Worm (Caenorhabditis elegans) whole organism, mixed stage, embryonic: ENCODE data around the gene F11G11.15.

ENCODE experiments used
- blmp-1 ChIP-seq: fragments of 150-350 bp; optimal IDR thresholded peaks from 2 replicates; lab custom pipeline; 2014; ENCODE audit warnings: missing biosample characterization, missing genetic modification characterization
- ces-1 ChIP-seq: fragments of 150-350 bp; optimal IDR thresholded peaks from 2 replicates; lab custom pipeline; 2014; ENCODE audit warnings: missing biosample characterization, missing genetic modification reagents, missing genetic modification characterization
- drap-1 ChIP-seq: fragments of 200-800 bp; sonication (Bioruptor generic); optimal IDR thresholded peaks from 3 replicates; lab custom pipeline; 2018; ENCODE audit warnings: mild to moderate bottlenecking, missing genetic modification characterization, missing compliant biosample characterization
- elt-1 ChIP-seq: sonication (generic microtip); optimal IDR thresholded peaks from 2 replicates; lab custom pipeline; 2017; ENCODE audit warnings: missing genetic modification characterization, mild to moderate bottlenecking, missing compliant biosample characterization, antibody characterized with exemption, moderate library complexity, borderline replicate concordance; ENCODE audit not compliant: insufficient read depth
- lin-13 ChIP-seq: fragments of 150-350 bp; optimal IDR thresholded peaks from 2 replicates; lab custom pipeline; 2014; ENCODE audit warnings: missing biosample characterization, missing genetic modification characterization
- mls-2 ChIP-seq: sonication (generic microtip); optimal IDR thresholded peaks from 2 replicates; lab custom pipeline; 2016; ENCODE audit warnings: mild to moderate bottlenecking, missing genetic modification characterization, moderate library complexity, missing compliant biosample characterization
- nhr-76 ChIP-seq: sonication (generic microtip); optimal IDR thresholded peaks from 2 replicates; lab custom pipeline; 2017; ENCODE audit warnings: missing biosample characterization, missing genetic modification characterization
- pha-4 ChIP-seq: fragments of 150-350 bp; optimal IDR thresholded peaks from 2 replicates; lab custom pipeline; 2018; ENCODE audit warnings: missing biosample characterization, missing genetic modification reagents, missing genetic modification characterization
- snpc-4 ChIP-seq: fragments of 150-350 bp; optimal IDR thresholded peaks from 2 replicates; lab custom pipeline; 2014; ENCODE audit warnings: missing biosample characterization, missing genetic modification characterization
- unc-39 ChIP-seq: fragments of 150-350 bp; optimal IDR thresholded peaks from 2 replicates; lab custom pipeline; 2014; ENCODE audit warnings: missing biosample characterization, missing genetic modification characterization
- unc-62 ChIP-seq: fragments of 150-350 bp; optimal IDR thresholded peaks from 2 replicates; lab custom pipeline; 2014; ENCODE audit warnings: missing biosample characterization, missing genetic modification reagents, missing genetic modification characterization
- zip-8 ChIP-seq: fragments of 150-350 bp; optimal IDR thresholded peaks from 2 replicates; lab custom pipeline; 2014; ENCODE audit warnings: missing biosample characterization, missing genetic modification characterization
- ztf-11 ChIP-seq: fragments of 150-350 bp; optimal IDR thresholded peaks from 2 replicates; lab custom pipeline; 2014; ENCODE audit warnings: missing biosample characterization, missing genetic modification characterization

DNA sequence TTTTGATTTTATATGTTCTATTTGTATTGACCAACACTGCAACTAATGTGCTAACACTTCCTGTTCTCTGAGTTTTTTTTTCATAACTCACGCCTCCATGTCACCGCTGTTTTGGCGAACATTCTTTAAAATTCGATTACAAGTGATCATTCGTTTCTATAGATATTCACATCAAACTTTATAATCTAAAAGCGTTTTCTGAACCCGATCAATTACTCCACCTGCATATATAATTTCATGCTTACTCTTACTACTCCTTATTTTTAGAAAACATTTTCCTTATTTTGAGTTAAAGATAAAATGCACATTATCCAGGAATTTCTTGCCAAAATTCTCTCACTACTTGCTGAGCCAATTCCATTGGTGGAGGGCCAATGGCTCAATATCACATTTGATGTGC lies 11.3 kb downstream of the F11G11.15 start, which contains the start of gene R05F9.7:
- no peak for TF ChIP-seq pha-4 (tag; lab: Kevin White, UChicago)
- TF ChIP-seq nhr-76 (tag; lab: Kevin White, UChicago), result no peak
- no peak for TF ChIP-seq zip-8
- TF ChIP-seq drap-1, result no peak
- TF ChIP-seq mls-2 (tag; lab: Kevin White, UChicago), result no peak
- no peak for TF ChIP-seq snpc-4 (tag; lab: Kevin White, UChicago)
- no peak for TF ChIP-seq unc-39
- no peak for TF ChIP-seq unc-62 (GFP tag; lab: Kevin White, UChicago)
- no peak for TF ChIP-seq lin-13
- TF ChIP-seq ztf-11 (tag; lab: Kevin White, UChicago), result no peak
- no peak for TF ChIP-seq blmp-1
- TF ChIP-seq ces-1 (GFP tag; lab: Kevin White, UChicago), result no peak
- TF ChIP-seq elt-1 (tag; lab: Kevin White, UChicago), result no peak
